Worm (Caenorhabditis elegans) whole organism, L4/young adult: ENCODE measurements around the gene bcf-1.

Experiments used
- W03F9.2 ChIP-seq: fragments of 150-350 bp; optimal IDR thresholded peaks from 2 replicates; lab custom pipeline; 2014; ENCODE audit warnings: missing biosample characterization, missing genetic modification characterization
- him-1 ChIP-seq: sonication (generic microtip); optimal IDR thresholded peaks from 2 replicates; lab custom pipeline; 2016; ENCODE audit warnings: missing genotype, missing genetic modification reagents, missing genetic modification characterization, missing compliant biosample characterization

ce11 chrV:6361688-6362087 lies 46.9 kb downstream of the bcf-1 start:
- TF ChIP-seq him-1 (no peak), W03F9.2 (tag; lab: Kevin White, UChicago) (no peak)
